Fruit fly (Drosophila melanogaster): Measurements from ENCODE around the gene Secp43.

- no peak for TF ChIP-seq Pif1B (GFP tag; optimal IDR thresholded peaks at IDR 0.05)
- no peak for TF ChIP-seq Pif1A (GFP tag; optimal IDR thresholded peaks at IDR 0.05)
Measured at dm6 chr2L:4456539-4456994, 2.3 kb upstream of the Secp43 start, which contains the start of gene Gs1l.
